Fruit fly (Drosophila melanogaster) whole organism, prepupa: ENCODE measurements around the gene CG10462.
A peak's percentile ranks its signal among the peaks of the same experiment; 100 is the strongest.

ENCODE experiments used
- CG10631 ChIP-seq: fragments of 200-800 bp; sonication (Bioruptor generic); optimal IDR thresholded peaks from 2 replicates; lab custom pipeline; 2016; ENCODE audit warnings: missing biosample characterization, missing genetic modification characterization
- CG10669 ChIP-seq: fragments of 200-800 bp; sonication (Bioruptor generic); optimal IDR thresholded peaks from 3 replicates; lab custom pipeline; 2018; ENCODE audit warnings: missing biosample characterization, mild to moderate bottlenecking, missing genetic modification characterization, moderate library complexity
- CG11294 ChIP-seq: fragments of 200-800 bp; sonication (Bioruptor generic); IDR thresholded peaks from 2 replicates; pipeline ENCODE4 v1.3.6; 2022; ENCODE audit warnings: missing biosample characterization, missing genetic modification characterization
- CG11762 ChIP-seq: fragments of 200-800 bp; sonication (Bioruptor generic); optimal IDR thresholded peaks from 3 replicates; lab custom pipeline; 2016; ENCODE audit warnings: missing biosample characterization, missing genetic modification characterization; ENCODE audit not compliant: insufficient read depth
- CG11902 ChIP-seq: fragments of 200-800 bp; sonication (Bioruptor generic); optimal IDR thresholded peaks from 3 replicates; lab custom pipeline; 2016; ENCODE audit warnings: missing biosample characterization, missing genetic modification characterization
- CG15336 ChIP-seq: fragments of 200-800 bp; sonication (Bioruptor generic); IDR thresholded peaks from 2 replicates; pipeline ENCODE4 v1.3.6; 2022; ENCODE audit warnings: missing biosample characterization, missing genetic modification characterization
- CG1621 ChIP-seq: fragments of 200-800 bp; sonication (Bioruptor generic); optimal IDR thresholded peaks from 3 replicates; lab custom pipeline; 2018; ENCODE audit warnings: missing biosample characterization, mild to moderate bottlenecking, missing genetic modification characterization
- CG31627 ChIP-seq: fragments of 200-800 bp; sonication (Bioruptor generic); optimal IDR thresholded peaks from 3 replicates; lab custom pipeline; 2016; ENCODE audit warnings: missing biosample characterization, missing genetic modification characterization
- CG32006 ChIP-seq: fragments of 200-800 bp; sonication (Bioruptor generic); optimal IDR thresholded peaks from 3 replicates; lab custom pipeline; 2017; ENCODE audit warnings: missing biosample characterization, mild to moderate bottlenecking, missing genetic modification characterization
- CG34406 ChIP-seq: fragments of 200-800 bp; sonication (Bioruptor generic); optimal IDR thresholded peaks from 3 replicates; lab custom pipeline; 2016; ENCODE audit warnings: missing biosample characterization, missing genetic modification characterization
- CG4318 ChIP-seq: fragments of 200-800 bp; sonication (Bioruptor generic); optimal IDR thresholded peaks from 3 replicates; lab custom pipeline; 2017; ENCODE audit warnings: missing biosample characterization, mild to moderate bottlenecking, missing genetic modification characterization
- CG6276 ChIP-seq: fragments of 200-800 bp; sonication (Bioruptor generic); optimal IDR thresholded peaks from 2 replicates; lab custom pipeline; 2017; ENCODE audit warnings: missing biosample characterization, mild to moderate bottlenecking, missing genetic modification characterization
- CG6792 ChIP-seq: fragments of 200-800 bp; sonication (Bioruptor generic); optimal IDR thresholded peaks from 3 replicates; lab custom pipeline; 2016; ENCODE audit warnings: missing biosample characterization, missing genetic modification characterization
- CG6808 ChIP-seq: fragments of 200-800 bp; sonication (Bioruptor generic); optimal IDR thresholded peaks from 3 replicates; lab custom pipeline; 2017; ENCODE audit warnings: missing biosample characterization, missing genetic modification characterization, mild to moderate bottlenecking, moderate library complexity, missing genetic modification reagents
- CG7368 ChIP-seq: fragments of 200-800 bp; sonication (Bioruptor generic); optimal IDR thresholded peaks from 3 replicates; lab custom pipeline; 2016; ENCODE audit warnings: missing biosample characterization, missing genetic modification characterization
- CG8119 ChIP-seq: fragments of 200-800 bp; sonication (Bioruptor generic); IDR thresholded peaks from 3 replicates; pipeline ENCODE4 v1.3.6; 2022; ENCODE audit warnings: missing biosample characterization, missing genetic modification characterization
- CG8319 ChIP-seq: fragments of 200-800 bp; sonication (Bioruptor generic); optimal IDR thresholded peaks from 3 replicates; lab custom pipeline; 2016; ENCODE audit warnings: missing biosample characterization, missing genetic modification characterization
- CG9139 ChIP-seq: fragments of 200-800 bp; sonication (Bioruptor generic); optimal IDR thresholded peaks from 3 replicates; lab custom pipeline; 2017; ENCODE audit warnings: missing biosample characterization, mild to moderate bottlenecking, missing genetic modification characterization
- Eip75B ChIP-seq: fragments of 200-800 bp; sonication (Bioruptor generic); optimal IDR thresholded peaks from 3 replicates; lab custom pipeline; 2016; ENCODE audit warnings: missing biosample characterization, missing genetic modification characterization
- Eip78C ChIP-seq: fragments of 200-800 bp; sonication (Bioruptor generic); peaks from one replicate; lab custom pipeline; 2016; ENCODE audit warnings: missing biosample characterization, missing genetic modification characterization
- Eip93F ChIP-seq: fragments of 200-800 bp; sonication (Bioruptor generic); optimal IDR thresholded peaks from 2 replicates; lab custom pipeline; 2016; ENCODE audit warnings: missing biosample characterization, mild to moderate bottlenecking, missing genetic modification characterization
- Hr39 ChIP-seq: fragments of 200-800 bp; sonication (Bioruptor generic); optimal IDR thresholded peaks from 2 replicates; lab custom pipeline; 2016; ENCODE audit warnings: missing biosample characterization, missing genetic modification characterization
- Hr4 ChIP-seq: fragments of 200-800 bp; sonication (Bioruptor generic); optimal IDR thresholded peaks from 3 replicates; lab custom pipeline; 2016; ENCODE audit warnings: missing biosample characterization, missing genetic modification characterization
- Lpt ChIP-seq: fragments of 200-800 bp; sonication (Bioruptor generic); optimal IDR thresholded peaks from 3 replicates; lab custom pipeline; 2016; ENCODE audit warnings: missing biosample characterization, missing genetic modification characterization
- Met ChIP-seq: fragments of 200-800 bp; sonication (Bioruptor generic); optimal IDR thresholded peaks from 3 replicates; lab custom pipeline; 2016; ENCODE audit warnings: missing biosample characterization, missing genetic modification characterization
- Sox14 ChIP-seq: fragments of 200-800 bp; sonication (Bioruptor generic); optimal IDR thresholded peaks from 3 replicates; lab custom pipeline; 2016; ENCODE audit warnings: missing biosample characterization, missing genetic modification characterization
- Sox15 ChIP-seq: fragments of 200-800 bp; sonication (Bioruptor generic); optimal IDR thresholded peaks from 3 replicates; lab custom pipeline; 2016; ENCODE audit warnings: missing biosample characterization, missing genetic modification characterization
- achi ChIP-seq: fragments of 200-800 bp; sonication (Bioruptor generic); optimal IDR thresholded peaks from 3 replicates; lab custom pipeline; 2016; ENCODE audit warnings: missing biosample characterization, missing genetic modification characterization
- acj6 ChIP-seq: fragments of 200-800 bp; sonication (Bioruptor generic); optimal IDR thresholded peaks from 3 replicates; lab custom pipeline; 2016; ENCODE audit warnings: missing biosample characterization, missing genetic modification characterization
- cyc ChIP-seq: fragments of 200-800 bp; sonication (Bioruptor generic); optimal IDR thresholded peaks from 3 replicates; lab custom pipeline; 2016; ENCODE audit warnings: missing biosample characterization, missing genetic modification characterization
- dac ChIP-seq: fragments of 200-800 bp; sonication (Bioruptor generic); optimal IDR thresholded peaks from 2 replicates; lab custom pipeline; 2017; ENCODE audit warnings: missing biosample characterization, mild to moderate bottlenecking, missing genetic modification characterization
- eg ChIP-seq: fragments of 200-800 bp; sonication (Bioruptor generic); IDR thresholded peaks from 3 replicates; pipeline ENCODE4 v1.3.6; 2022; ENCODE audit warnings: missing biosample characterization, missing genetic modification characterization
- esn ChIP-seq: fragments of 200-800 bp; sonication (Bioruptor generic); optimal IDR thresholded peaks from 2 replicates; lab custom pipeline; 2016; ENCODE audit warnings: missing biosample characterization, mild to moderate bottlenecking, missing genetic modification characterization, moderate library complexity
- fkh ChIP-seq: fragments of 200-800 bp; sonication (Bioruptor generic); optimal IDR thresholded peaks from 3 replicates; lab custom pipeline; 2017; ENCODE audit warnings: missing biosample characterization, mild to moderate bottlenecking, missing genetic modification characterization, moderate library complexity
- lz ChIP-seq: fragments of 200-800 bp; sonication (Bioruptor generic); optimal IDR thresholded peaks from 3 replicates; lab custom pipeline; 2016; ENCODE audit warnings: missing biosample characterization, missing genetic modification characterization
- net ChIP-seq: fragments of 200-800 bp; sonication (Bioruptor generic); optimal IDR thresholded peaks from 3 replicates; lab custom pipeline; 2016; ENCODE audit warnings: missing biosample characterization, missing genetic modification characterization
- pdm3 ChIP-seq: fragments of 200-800 bp; sonication (Bioruptor generic); optimal IDR thresholded peaks from 3 replicates; lab custom pipeline; 2016; ENCODE audit warnings: missing biosample characterization, missing genetic modification characterization
- spab ChIP-seq: fragments of 200-800 bp; sonication (Bioruptor generic); optimal IDR thresholded peaks from 2 replicates; lab custom pipeline; 2017; ENCODE audit warnings: missing biosample characterization, mild to moderate bottlenecking, missing genetic modification characterization, missing genetic modification reagents
- svp ChIP-seq: fragments of 200-800 bp; sonication (Bioruptor generic); peaks from one replicate; lab custom pipeline; 2016; ENCODE audit warnings: missing biosample characterization, missing genetic modification characterization

The CG10462 gene

DNA sequence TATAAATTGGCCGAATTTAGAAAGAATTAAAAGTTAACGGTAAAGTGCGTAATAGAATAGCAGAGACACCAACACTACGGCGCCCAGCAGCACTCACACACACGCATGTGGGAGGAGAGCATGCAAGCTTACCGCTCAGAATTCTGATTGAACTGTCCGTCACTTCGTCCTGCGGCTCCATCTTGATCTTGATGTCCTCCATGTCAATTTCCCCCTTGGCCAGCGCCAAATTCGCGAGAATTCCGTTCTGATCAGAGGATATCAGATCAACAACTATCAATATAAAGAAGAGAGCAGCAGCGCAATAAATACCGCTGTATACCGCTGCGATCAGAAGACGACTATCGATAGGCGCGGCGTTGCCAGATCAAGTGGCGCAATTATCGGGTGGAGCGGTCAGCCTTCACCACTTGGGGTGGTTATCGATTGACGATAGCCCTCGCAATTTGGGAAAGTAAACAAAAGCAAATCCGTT, at the start of gene CG10462, which contains the start of gene Nf-YB:
CG10462 (minus strand) TSS at position 346 of the 475 bp plus-strand sequence.
Nf-YB (plus strand) TSS at position 410 of the 475 bp plus-strand sequence.
- TF ChIP-seq CG32006 (GFP tag; lab: Kevin White, UChicago) (no peak), cyc (GFP tag; lab: Kevin White, UChicago) (no peak), CG9139 (GFP tag; lab: Kevin White, UChicago) (no peak), achi (GFP tag; lab: Kevin White, UChicago) (no peak), CG8319 (no peak), fkh (GFP tag; lab: Kevin White, UChicago) (peak; percentile 93), CG11762 (no peak), CG7368 (GFP tag; lab: Kevin White, UChicago) (no peak)

DNA sequence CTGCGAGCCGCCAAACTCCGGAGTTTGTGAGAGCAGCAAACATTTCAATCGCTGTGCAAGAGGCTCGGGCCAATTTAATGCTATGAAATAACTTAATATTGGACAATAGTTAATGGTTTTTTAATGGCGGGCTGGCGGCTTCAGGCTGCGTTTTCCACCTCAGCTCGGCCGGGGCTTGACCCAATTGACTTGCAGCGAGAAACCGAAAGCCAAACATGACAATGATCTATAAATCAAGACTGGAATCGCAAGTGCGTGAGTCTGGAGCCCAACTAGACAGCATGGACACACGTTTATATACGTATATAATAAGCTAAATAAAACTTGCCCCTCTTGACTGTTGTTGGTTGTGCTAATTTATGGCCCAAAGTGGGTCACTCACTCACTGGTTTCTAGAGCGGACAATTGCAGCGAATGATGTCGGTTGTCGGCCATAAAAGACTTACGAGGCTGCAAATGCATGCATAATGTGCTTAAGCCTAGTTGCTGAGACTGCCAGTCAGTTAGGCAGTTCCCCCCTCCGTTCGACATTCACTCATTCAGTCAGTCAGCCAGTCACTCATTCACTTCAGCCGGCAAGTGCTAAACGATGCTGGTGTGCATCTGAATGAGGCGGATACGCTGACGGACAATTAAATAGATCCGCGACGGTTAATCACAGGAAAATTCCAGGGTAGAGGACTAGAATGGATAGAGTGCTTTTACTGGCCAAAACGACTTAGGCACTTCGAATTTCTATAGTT, 49.2 kb upstream of the CG10462 start:
- 0 out of 3 replicates have a peak, but pooled peaks have one; percentile 13 for TF ChIP-seq CG8119 (GFP tag; lab: Robert Waterston, UW)
- no peak for TF ChIP-seq CG6792
- TF ChIP-seq, all 60 proteins: peak for 1

DNA sequence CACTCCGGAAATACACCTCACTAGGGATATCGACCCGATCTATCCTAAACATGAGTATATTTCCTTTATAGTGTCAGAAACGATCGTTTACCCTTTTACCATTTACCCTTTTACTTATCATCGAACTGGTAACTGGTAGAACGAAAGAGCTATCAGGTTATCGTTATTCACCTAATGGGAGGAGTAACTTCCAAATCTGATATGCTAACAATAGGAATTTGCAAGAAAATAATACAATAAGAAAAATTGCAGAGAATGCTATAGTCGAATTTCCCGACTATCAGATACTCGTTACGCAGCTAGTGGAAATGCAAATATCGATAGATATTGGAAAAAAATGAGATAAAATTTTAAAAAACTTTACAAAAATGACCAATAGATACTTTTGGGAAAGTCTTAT, 38.5 kb upstream of the CG10462 start:
- TF ChIP-seq Eip93F (no peak), esn (GFP tag; lab: Kevin White, UChicago) (no peak), CG11294 (no peak), Hr4 (GFP tag; lab: Kevin White, UChicago) (no peak), CG31627 (no peak), CG10631 (GFP tag; lab: Kevin White, UChicago) (no peak), pdm3 (no peak), CG6792 (no peak), Met (GFP tag; lab: Kevin White, UChicago) (no peak), spab (GFP tag; lab: Kevin White, UChicago) (no peak), CG6276 (GFP tag; lab: Kevin White, UChicago) (no peak), CG8319 (no peak), CG34406 (GFP tag; lab: Kevin White, UChicago) (no peak), eg (GFP tag; lab: Robert Waterston, UW) (no peak), CG11902 (GFP tag; lab: Kevin White, UChicago) (no peak), Lpt (GFP tag; lab: Kevin White, UChicago) (no peak), Eip78C (no peak), CG10669 (GFP tag; lab: Kevin White, UChicago) (no peak), Hr39 (GFP tag; lab: Kevin White, UChicago) (no peak)

DNA sequence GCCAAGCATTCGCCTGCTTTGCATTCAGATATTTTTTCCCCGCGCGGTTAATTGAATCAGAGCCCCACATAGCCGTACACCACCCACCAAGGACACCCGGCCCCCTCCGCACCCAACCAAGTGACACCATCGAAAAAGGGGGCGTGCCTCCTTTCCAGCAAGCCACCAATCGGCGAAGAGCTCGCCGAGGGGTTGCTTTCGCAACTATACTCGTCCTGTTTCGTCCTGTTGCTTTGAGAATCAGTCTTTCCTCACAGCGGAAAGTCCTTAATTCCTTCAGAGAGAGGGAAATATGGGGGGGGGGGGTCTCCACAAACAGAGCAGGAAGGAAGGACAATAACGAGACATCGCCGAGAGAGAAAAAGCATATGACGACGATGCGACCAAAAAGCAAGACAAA, 33.9 kb upstream of the CG10462 start:
- no peak for TF ChIP-seq dac (GFP tag; lab: Kevin White, UChicago)
- TF ChIP-seq Sox14 (GFP tag; lab: Kevin White, UChicago), result no peak
- TF ChIP-seq Sox15 (GFP tag; lab: Kevin White, UChicago), result no peak
- no peak for TF ChIP-seq CG1621 (tag; lab: Kevin White, UChicago)
- TF ChIP-seq, all 60 proteins: peak for 0

DNA sequence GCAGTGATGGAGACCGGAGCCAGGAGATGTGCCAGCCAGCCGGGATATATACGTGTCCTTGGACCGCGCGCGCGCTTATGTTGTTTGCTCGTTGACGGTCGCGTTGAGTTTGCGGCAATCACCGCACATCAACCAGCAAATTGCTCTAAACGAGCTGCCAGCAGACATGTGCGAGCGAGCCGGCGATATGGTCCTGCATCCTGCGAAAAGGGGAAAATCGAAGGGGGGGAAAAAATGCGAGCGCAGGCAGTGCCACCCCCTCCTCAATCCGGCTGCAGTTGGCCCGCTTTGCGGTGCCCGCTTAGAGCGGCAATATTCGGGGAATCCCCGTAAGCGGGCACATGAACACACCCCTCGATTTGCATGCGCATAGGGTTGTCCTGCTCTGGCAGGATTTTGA, 33.2 kb upstream of the CG10462 start, which contains the start of gene bsh:
bsh (minus strand) TSS at position 101 of the 400 bp plus-strand sequence.
- TF ChIP-seq CG31627 (no peak), Sox14 (GFP tag; lab: Kevin White, UChicago) (no peak), Eip93F (no peak), net (GFP tag; lab: Kevin White, UChicago) (no peak), cyc (GFP tag; lab: Kevin White, UChicago) (no peak), CG15336 (GFP tag; lab: Robert Waterston, UW) (no peak), esn (GFP tag; lab: Kevin White, UChicago) (no peak), Eip75B (GFP tag; lab: Kevin White, UChicago) (no peak), spab (GFP tag; lab: Kevin White, UChicago) (no peak), dac (GFP tag; lab: Kevin White, UChicago) (no peak), CG6808 (GFP tag; lab: Kevin White, UChicago) (no peak), CG4318 (GFP tag; lab: Kevin White, UChicago) (no peak), svp (GFP tag; lab: Kevin White, UChicago) (no peak), lz (GFP tag; lab: Kevin White, UChicago) (no peak), Met (GFP tag; lab: Kevin White, UChicago) (no peak), CG11762 (no peak), acj6 (GFP tag; lab: Kevin White, UChicago) (no peak)
